Worm (Caenorhabditis elegans): ENCODE results near the gene F29G6.1.

DNA sequence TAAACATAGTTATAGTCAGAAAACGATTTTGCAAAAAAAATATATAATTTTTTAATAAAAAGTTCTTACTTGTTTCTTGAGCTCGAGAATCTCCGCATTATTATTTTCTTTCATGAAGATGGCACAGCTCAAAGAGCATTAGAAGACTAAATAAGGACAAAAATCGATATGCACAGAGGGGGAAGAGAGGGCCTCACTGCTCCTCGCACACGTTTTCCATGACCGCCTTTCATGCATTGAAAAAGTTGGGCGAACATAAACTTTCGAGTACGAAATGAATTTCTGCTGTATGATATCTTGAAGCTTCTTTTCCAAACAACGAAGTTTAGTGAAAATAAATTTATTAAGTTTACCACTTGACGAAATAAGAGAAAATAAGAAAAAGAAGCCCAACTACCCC lies 9.2 kb downstream of the F29G6.1 start, which contains the start of gene ccdc-149:
- no peak for TF ChIP-seq med-1 (GFP tag; optimal IDR thresholded peaks at IDR 0.05; ENCODE audit: insufficient read depth)
- TF ChIP-seq klf-2 (GFP tag; conservative IDR thresholded peaks at IDR 0.05), result no peak
- TF ChIP-seq cog-1 (tag; optimal IDR thresholded peaks at IDR 0.05), result no peak
- TF ChIP-seq flt-1 (GFP tag; IDR thresholded peaks at IDR 0.05), result no peak
- TF ChIP-seq ztf-29 (GFP tag; IDR thresholded peaks at IDR 0.05), result no peak
- TF ChIP-seq T22C8.4 (GFP tag; IDR thresholded peaks at IDR 0.05), result no peak
- no peak for TF ChIP-seq ref-1 (GFP tag; conservative IDR thresholded peaks at IDR 0.05)
- TF ChIP-seq ztf-23 (GFP tag; IDR thresholded peaks at IDR 0.05), result no peak
